Fruit fly (Drosophila melanogaster) whole organism, embryonic: ENCODE measurements around the gene CG13454.

Experiments
- CG10543 ChIP-seq: fragments of 200-800 bp; sonication (Bioruptor generic); optimal IDR thresholded peaks from 3 replicates; lab custom pipeline; 2017; ENCODE audit warnings: missing biosample characterization, mild to moderate bottlenecking, missing genetic modification characterization, moderate library complexity
- CG10959 ChIP-seq: fragments of 200-800 bp; sonication (Bioruptor generic); IDR thresholded peaks from 2 replicates; pipeline ENCODE4 v1.3.6; 2022; ENCODE audit warnings: missing biosample characterization, missing genetic modification characterization
- CG11504 ChIP-seq: fragments of 200-800 bp; sonication (Bioruptor generic); optimal IDR thresholded peaks from 3 replicates; lab custom pipeline; 2019; ENCODE audit warnings: missing biosample characterization, mild to moderate bottlenecking, missing genetic modification characterization, moderate library complexity
- CG14667 ChIP-seq: fragments of 200-800 bp; sonication (Bioruptor generic); IDR thresholded peaks from 2 replicates; pipeline ENCODE4 v1.3.6; 2022; ENCODE audit warnings: missing biosample characterization, missing genetic modification characterization
- CG14710 ChIP-seq: fragments of 200-800 bp; sonication (Bioruptor generic); optimal IDR thresholded peaks from 3 replicates; lab custom pipeline; 2019; ENCODE audit warnings: missing biosample characterization, mild to moderate bottlenecking, missing genetic modification characterization, moderate library complexity
- CG15696 ChIP-seq: fragments of 200-800 bp; sonication (Bioruptor generic); optimal IDR thresholded peaks from 2 replicates; lab custom pipeline; 2019; ENCODE audit warnings: missing biosample characterization, mild to moderate bottlenecking, missing genetic modification characterization, moderate library complexity
- CG1603 ChIP-seq: fragments of 200-800 bp; sonication (Bioruptor generic); optimal IDR thresholded peaks from 2 replicates; lab custom pipeline; 2019; ENCODE audit warnings: missing biosample characterization, mild to moderate bottlenecking, missing genetic modification characterization, moderate library complexity
- CG17186 ChIP-seq: fragments of 200-800 bp; sonication (Bioruptor generic); optimal IDR thresholded peaks from 3 replicates; lab custom pipeline; 2017; ENCODE audit warnings: missing biosample characterization, missing genetic modification reagents, missing genetic modification characterization
- CG17361 ChIP-seq: fragments of 200-800 bp; sonication (Bioruptor generic); IDR thresholded peaks from 3 replicates; pipeline ENCODE4 v1.3.6; 2022; ENCODE audit warnings: missing biosample characterization, missing genetic modification characterization
- CG18764 ChIP-seq: fragments of 200-800 bp; sonication (Bioruptor generic); optimal IDR thresholded peaks from 3 replicates; lab custom pipeline; 2016; ENCODE audit warnings: missing biosample characterization, missing genetic modification characterization
- CG3838 ChIP-seq: fragments of 200-800 bp; sonication (Bioruptor generic); optimal IDR thresholded peaks from 3 replicates; lab custom pipeline; 2016; ENCODE audit warnings: missing biosample characterization, missing genetic modification characterization
- CG42726 ChIP-seq: fragments of 200-800 bp; sonication (Bioruptor generic); IDR thresholded peaks from 2 replicates; pipeline ENCODE4 v1.3.6; 2022; ENCODE audit warnings: missing biosample characterization, missing genetic modification characterization; ENCODE audit not compliant: partially characterized antibody
- CG4707 ChIP-seq: fragments of 200-800 bp; sonication (Bioruptor generic); optimal IDR thresholded peaks from 2 replicates; lab custom pipeline; 2018; ENCODE audit warnings: missing biosample characterization, mild to moderate bottlenecking, missing genetic modification characterization, moderate library complexity
- CG5180 ChIP-seq: fragments of 200-800 bp; sonication (Bioruptor generic); optimal IDR thresholded peaks from 3 replicates; lab custom pipeline; 2017; ENCODE audit warnings: missing biosample characterization, missing genetic modification characterization, mild to moderate bottlenecking, moderate library complexity, missing genetic modification reagents
- CG7928 ChIP-seq: fragments of 200-800 bp; sonication (Bioruptor generic); optimal IDR thresholded peaks from 2 replicates; lab custom pipeline; 2017; ENCODE audit warnings: missing biosample characterization, mild to moderate bottlenecking, missing genetic modification characterization
- D ChIP-seq, 2 experiments: fragments of 200-800 bp in 1 of 2; fragments of >200 bp in 1 of 2; sonication (Bioruptor generic) in 1 of 2; optimal IDR thresholded peaks; 2 replicates in 1 of 2; 3 replicates in 1 of 2; lab custom pipeline; 2017; ENCODE audit warnings: mild to moderate bottlenecking in 1 of 2, missing biosample characterization in 1 of 2, missing genetic modification characterization in 1 of 2, missing genetic modification reagents in 1 of 2
- Dip3 ChIP-seq: fragments of 200-800 bp; sonication (Bioruptor generic); optimal IDR thresholded peaks from 3 replicates; lab custom pipeline; 2016; ENCODE audit warnings: missing biosample characterization, missing genetic modification characterization
- Dref ChIP-seq: fragments of 200-800 bp; sonication (Bioruptor generic); IDR thresholded peaks from 2 replicates; pipeline ENCODE4 v1.3.6; 2022; ENCODE audit warnings: missing biosample characterization, missing genetic modification characterization
- Ets65A ChIP-seq: fragments of 200-800 bp; sonication (Bioruptor generic); peaks from one replicate; lab custom pipeline; 2016; ENCODE audit warnings: missing biosample characterization, missing genetic modification characterization
- Med ChIP-seq: fragments of 200-800 bp; sonication (Bioruptor generic); peaks from one replicate; lab custom pipeline; 2016; ENCODE audit warnings: missing biosample characterization, missing genetic modification characterization, mild to moderate bottlenecking, inconsistent platforms, moderate library complexity
- Sry-δ ChIP-seq: fragments of 200-800 bp; sonication (Bioruptor generic); optimal IDR thresholded peaks from 2 replicates; lab custom pipeline; 2016; ENCODE audit warnings: missing biosample characterization, missing genetic modification characterization
- Xrp1 ChIP-seq: fragments of 200-800 bp; sonication (Bioruptor generic); IDR thresholded peaks from 2 replicates; pipeline ENCODE4 v1.3.6; 2022; ENCODE audit warnings: missing biosample characterization, missing genetic modification characterization
- ac ChIP-seq: fragments of 200-800 bp; sonication (Bioruptor generic); optimal IDR thresholded peaks from 3 replicates; lab custom pipeline; 2017; ENCODE audit warnings: missing biosample characterization, mild to moderate bottlenecking, missing genetic modification characterization
- btn ChIP-seq: fragments of 200-800 bp; sonication (Bioruptor generic); optimal IDR thresholded peaks from 2 replicates; lab custom pipeline; 2016; ENCODE audit warnings: missing biosample characterization, missing genetic modification characterization
- ci ChIP-seq: fragments of 200-800 bp; sonication (Bioruptor generic); IDR thresholded peaks from 3 replicates; pipeline ENCODE4 v1.3.6; 2022; ENCODE audit warnings: missing biosample characterization, missing genetic modification characterization
- crp ChIP-seq, 2 experiments: fragments of 200-800 bp; sonication (Bioruptor generic); optimal IDR thresholded peaks; 2 replicates in 1 of 2; 3 replicates in 1 of 2; lab custom pipeline; 2017; ENCODE audit warnings: missing biosample characterization in 2 of 2, missing genetic modification characterization in 2 of 2, mild to moderate bottlenecking in 1 of 2, moderate library complexity in 1 of 2
- dmrt99B ChIP-seq: fragments of 200-800 bp; sonication (Bioruptor generic); optimal IDR thresholded peaks from 2 replicates; lab custom pipeline; 2018; ENCODE audit warnings: missing biosample characterization, mild to moderate bottlenecking, missing genetic modification characterization, moderate library complexity
- exex ChIP-seq: fragments of 200-800 bp; sonication (Bioruptor generic); optimal IDR thresholded peaks from 4 replicates; lab custom pipeline; 2018; ENCODE audit warnings: missing biosample characterization, mild to moderate bottlenecking, missing genetic modification characterization, moderate library complexity
- her ChIP-seq: fragments of 200-800 bp; sonication (Bioruptor generic); optimal IDR thresholded peaks from 2 replicates; lab custom pipeline; 2016; ENCODE audit warnings: missing biosample characterization, missing genetic modification characterization
- ind ChIP-seq: fragments of 200-800 bp; sonication (Bioruptor generic); optimal IDR thresholded peaks from 3 replicates; lab custom pipeline; 2016; ENCODE audit warnings: missing biosample characterization, missing genetic modification characterization
- klu ChIP-seq: fragments of 200-800 bp; sonication (Bioruptor generic); IDR thresholded peaks from 2 replicates; pipeline ENCODE4 v1.3.6; 2022; ENCODE audit warnings: missing biosample characterization, missing genetic modification characterization
- knrl ChIP-seq: fragments of 200-800 bp; sonication (Bioruptor generic); IDR thresholded peaks from 3 replicates; pipeline ENCODE4 v1.3.6; 2022; ENCODE audit warnings: missing biosample characterization, missing genetic modification characterization; ENCODE audit not compliant: partially characterized antibody
- lab ChIP-seq: fragments of 200-800 bp; sonication (Bioruptor generic); optimal IDR thresholded peaks from 3 replicates; lab custom pipeline; 2017; ENCODE audit warnings: missing biosample characterization, missing genetic modification characterization, mild to moderate bottlenecking, moderate library complexity, missing genetic modification reagents
- lmd ChIP-seq: fragments of 200-800 bp; sonication (Bioruptor generic); IDR thresholded peaks from 2 replicates; pipeline ENCODE4 v1.3.6; 2022; ENCODE audit warnings: missing biosample characterization, missing genetic modification characterization
- lov ChIP-seq, 2 experiments: fragments of 200-800 bp in 1 of 2; fragments of >200 bp in 1 of 2; sonication (Bioruptor generic) in 1 of 2; IDR thresholded peaks in 1 of 2; optimal IDR thresholded peaks in 1 of 2; 2 replicates in 1 of 2; 3 replicates in 1 of 2; pipeline versions ENCODE4 v1.3.6 to Lab custom; 2017 to 2022; ENCODE audit warnings: missing biosample characterization in 1 of 2, missing genetic modification characterization in 1 of 2
- mirr ChIP-seq: fragments of 200-800 bp; sonication (Bioruptor generic); optimal IDR thresholded peaks from 3 replicates; lab custom pipeline; 2018; ENCODE audit warnings: missing biosample characterization, mild to moderate bottlenecking, missing genetic modification characterization
- odd ChIP-seq: fragments of 200-800 bp; sonication (Bioruptor generic); optimal IDR thresholded peaks from 2 replicates; lab custom pipeline; 2017; ENCODE audit warnings: missing biosample characterization, mild to moderate bottlenecking, missing genetic modification characterization
- phol ChIP-seq: fragments of 200-800 bp; sonication (Bioruptor generic); optimal IDR thresholded peaks from 3 replicates; lab custom pipeline; 2018; ENCODE audit warnings: missing biosample characterization, mild to moderate bottlenecking, missing genetic modification characterization, moderate library complexity
- prd ChIP-seq, 3 experiments: fragments of >200 bp in 2 of 3; fragments of 200-800 bp in 1 of 3; sonication (Bioruptor generic) in 1 of 3; optimal IDR thresholded peaks in 2 of 3; IDR thresholded peaks in 1 of 3; 2 replicates in 2 of 3; 3 replicates in 1 of 3; pipeline versions ENCODE4 v1.3.6 to Lab custom; 2017 to 2022; ENCODE audit warnings: missing biosample characterization in 1 of 3, missing genetic modification characterization in 1 of 3
- ranshi ChIP-seq: fragments of 200-800 bp; sonication (Bioruptor generic); IDR thresholded peaks from 2 replicates; pipeline ENCODE4 v1.3.6; 2022; ENCODE audit warnings: missing biosample characterization, missing genetic modification characterization
- row ChIP-seq: fragments of 200-800 bp; sonication (Bioruptor generic); IDR thresholded peaks from 3 replicates; pipeline ENCODE4 v1.3.6; 2022; ENCODE audit warnings: missing biosample characterization, missing genetic modification characterization
- sens ChIP-seq: fragments of 200-800 bp; sonication (Bioruptor generic); peaks from one replicate; lab custom pipeline; 2016; ENCODE audit warnings: missing biosample characterization, missing genetic modification characterization
- shn ChIP-seq: fragments of 200-800 bp; sonication (Bioruptor generic); optimal IDR thresholded peaks from 3 replicates; lab custom pipeline; 2016; ENCODE audit warnings: missing biosample characterization, missing genetic modification characterization
- sisA ChIP-seq: fragments of 200-800 bp; sonication (Bioruptor generic); IDR thresholded peaks from 2 replicates; pipeline ENCODE4 v1.3.6; 2022; ENCODE audit warnings: missing biosample characterization, missing genetic modification characterization
- ssp ChIP-seq: fragments of 200-800 bp; sonication (Bioruptor generic); IDR thresholded peaks from 2 replicates; pipeline ENCODE4 v1.3.6; 2022; ENCODE audit warnings: missing biosample characterization, missing genetic modification characterization
- zen ChIP-seq: fragments of 200-800 bp; sonication (Bioruptor generic); optimal IDR thresholded peaks from 3 replicates; lab custom pipeline; 2018; ENCODE audit warnings: missing biosample characterization, mild to moderate bottlenecking, missing genetic modification characterization, moderate library complexity

The CG13454 gene

DNA sequence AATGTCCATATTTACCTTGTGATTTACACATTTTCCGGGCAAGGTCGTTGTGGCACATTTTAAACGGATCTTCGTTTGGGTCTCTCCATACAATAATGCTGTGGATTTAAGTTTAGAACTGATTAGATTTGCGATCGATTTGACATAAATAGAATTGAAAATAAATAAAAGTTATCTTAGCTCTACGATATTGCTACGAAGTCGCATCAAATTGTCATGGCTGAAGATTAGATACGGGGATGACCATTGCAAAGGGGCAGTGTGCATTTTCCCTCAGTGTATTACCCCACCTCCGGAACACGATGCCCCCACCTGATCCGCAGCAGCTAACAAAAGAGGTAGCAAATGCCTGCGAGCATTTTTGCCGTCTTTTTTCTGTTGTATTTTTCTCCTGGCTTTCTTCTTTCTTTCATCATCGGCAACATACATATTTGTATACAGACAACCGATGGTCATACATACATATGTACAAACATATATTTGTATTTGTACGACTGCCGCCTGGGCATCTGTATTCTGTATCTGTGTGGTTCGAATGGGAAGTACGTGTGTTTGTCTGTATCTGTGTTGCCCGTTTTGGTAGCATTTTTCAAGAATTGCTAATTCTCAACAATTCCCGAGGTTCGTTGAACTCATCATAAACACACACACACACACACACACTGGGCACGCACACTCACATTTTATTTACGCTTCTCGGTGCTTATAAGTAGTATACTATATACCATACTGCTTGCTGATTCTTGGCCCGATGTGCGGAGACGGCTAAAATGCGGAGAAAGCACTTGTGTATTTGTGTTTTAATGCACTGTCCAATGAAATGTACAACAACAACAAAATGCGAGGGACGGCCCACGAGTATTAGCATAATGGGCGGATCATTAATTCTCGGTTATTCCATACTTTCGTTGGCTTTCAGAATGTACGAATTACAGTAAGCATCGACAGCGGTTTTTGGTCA lies 27.9 kb upstream of the CG13454 start:
- TF ChIP-seq lab (GFP tag; lab: Kevin White, UChicago) = peak; percentile 12
- no peak for TF ChIP-seq crp (GFP tag; optimal IDR thresholded peaks at IDR 0.05; lab: Kevin White, UChicago)
- no peak for TF ChIP-seq prd (optimal IDR thresholded peaks at IDR 0.05; lab: Kevin White, UChicago)
- peak; percentile 28; the same call in 1 of the 3 replicates for TF ChIP-seq prd (GFP tag; IDR thresholded peaks at IDR 0.05; lab: Robert Waterston, UW)
- no peak for TF ChIP-seq ac (GFP tag; lab: Kevin White, UChicago)
- no peak for TF ChIP-seq odd (GFP tag; lab: Kevin White, UChicago)
- no peak for TF ChIP-seq CG5180
- TF ChIP-seq CG11504 (tag; lab: Kevin White, UChicago) = peak; percentile 21
- TF ChIP-seq CG17361 (GFP tag; lab: Robert Waterston, UW) = peak; percentile 41; the same call in 2 of the 3 replicates
- TF ChIP-seq row (GFP tag; lab: Robert Waterston, UW) = 0 out of 3 replicates have a peak, but pooled peaks have one; percentile 10
- no peak for TF ChIP-seq CG3838 (GFP tag; lab: Kevin White, UChicago)
- TF ChIP-seq ssp = no peak
- TF ChIP-seq CG14667 = no peak
- TF ChIP-seq CG7928 = no peak
- peak; percentile 66 for TF ChIP-seq sens (GFP tag; lab: Kevin White, UChicago)
- TF ChIP-seq sisA (GFP tag; lab: Robert Waterston, UW) = no peak
- TF ChIP-seq CG10543 = no peak
- TF ChIP-seq Med (GFP tag; lab: Kevin White, UChicago) = peak; percentile 3
- 0 out of 2 replicates have a peak, but pooled peaks have one; percentile 6 for TF ChIP-seq ranshi
- TF ChIP-seq CG14710 (tag; lab: Kevin White, UChicago) = peak; percentile 6
- no peak for TF ChIP-seq exex (tag; lab: Kevin White, UChicago)
- no peak for TF ChIP-seq CG4707 (GFP tag; lab: Kevin White, UChicago)
- TF ChIP-seq D (optimal IDR thresholded peaks at IDR 0.05; lab: Kevin White, UChicago) = no peak
- peak; percentile 33 for TF ChIP-seq D (GFP tag; optimal IDR thresholded peaks at IDR 0.05; lab: Kevin White, UChicago)
- no peak for TF ChIP-seq Sry-δ
- TF ChIP-seq knrl = no peak
- peak; percentile 46; the same call in 1 of the 3 replicates for TF ChIP-seq ci (GFP tag; lab: Robert Waterston, UW)
- no peak for TF ChIP-seq CG15696
- TF ChIP-seq btn (GFP tag; lab: Kevin White, UChicago) = no peak
- no peak for TF ChIP-seq Dref (GFP tag; lab: Robert Waterston, UW)
- TF ChIP-seq Ets65A (GFP tag; lab: Kevin White, UChicago) = peak; percentile 60
- TF ChIP-seq Xrp1 (GFP tag; lab: Robert Waterston, UW) = peak; percentile 35
- TF ChIP-seq CG17186 (GFP tag; lab: Kevin White, UChicago) = no peak
- peak; percentile 20 for TF ChIP-seq dmrt99B
- TF ChIP-seq phol = peak; percentile 23
- no peak for TF ChIP-seq CG10959
- no peak for TF ChIP-seq her
- no peak for TF ChIP-seq klu (GFP tag; lab: Robert Waterston, UW)
- no peak for TF ChIP-seq zen (tag; lab: Kevin White, UChicago)
- TF ChIP-seq Dip3 (GFP tag; lab: Kevin White, UChicago) = no peak
- no peak for TF ChIP-seq shn
- peak; percentile 31 for TF ChIP-seq CG1603 (tag; lab: Kevin White, UChicago)
- TF ChIP-seq lov (optimal IDR thresholded peaks at IDR 0.05; lab: Kevin White, UChicago) = no peak
- 0 out of 3 replicates have a peak, but pooled peaks have one; percentile 32 for TF ChIP-seq lov (GFP tag; IDR thresholded peaks at IDR 0.05; lab: Robert Waterston, UW)
- no peak for TF ChIP-seq ind (GFP tag; lab: Kevin White, UChicago)
- no peak for TF ChIP-seq CG42726 (GFP tag; lab: Robert Waterston, UW)
- TF ChIP-seq lmd (GFP tag; lab: Robert Waterston, UW) = 0 out of 2 replicates have a peak, but pooled peaks have one; percentile 17
- TF ChIP-seq mirr (GFP tag; lab: Kevin White, UChicago) = no peak
- TF ChIP-seq CG18764 (GFP tag; lab: Kevin White, UChicago) = no peak
